Worm (Caenorhabditis elegans): ENCODE measurements around the gene pst-1.

The pst-1 gene

DNA sequence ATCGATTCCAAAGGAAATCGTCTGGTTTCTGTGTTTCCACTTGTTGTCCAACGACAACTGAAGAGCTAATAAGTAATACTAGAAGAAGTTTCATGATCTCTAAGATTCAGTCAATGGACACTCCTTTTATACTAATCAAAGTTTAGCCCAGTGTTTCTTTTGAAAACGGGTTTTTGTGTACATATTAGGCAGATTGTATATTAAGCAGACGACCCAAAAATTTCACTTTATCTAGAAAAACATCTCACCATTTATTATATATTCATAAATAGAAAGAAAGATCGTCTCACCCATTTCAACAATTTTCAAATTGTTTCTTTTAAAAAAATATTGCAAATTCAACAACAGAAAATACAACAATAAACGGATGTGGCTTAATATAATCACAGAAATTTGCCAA lies 43.5 kb downstream of the pst-1 start, which contains the start of gene C10F3.7:
C10F3.7 (minus strand) TSS at position 101 of the 400 bp plus-strand sequence.
- no peak for TF ChIP-seq F39B2.1 (GFP tag; IDR thresholded peaks at IDR 0.05)
- no peak for TF ChIP-seq bed-2 (GFP tag; IDR thresholded peaks at IDR 0.05)
- TF ChIP-seq fkh-3 (tag; optimal IDR thresholded peaks at IDR 0.05), result no peak
- TF ChIP-seq ztf-18 (tag; optimal IDR thresholded peaks at IDR 0.05), result no peak
- TF ChIP-seq K12H6.12 (tag; optimal IDR thresholded peaks at IDR 0.05), result no peak
- no peak for TF ChIP-seq lir-1 (GFP tag; conservative IDR thresholded peaks at IDR 0.05)
- TF ChIP-seq pbrm-1 (GFP tag; IDR thresholded peaks at IDR 0.05), result no peak
- no peak for TF ChIP-seq lin-35 (GFP tag; optimal IDR thresholded peaks at IDR 0.05)
- TF ChIP-seq aptf-3 (GFP tag; IDR thresholded peaks at IDR 0.05), result no peak
- no peak for TF ChIP-seq hmg-1.2 (GFP tag; IDR thresholded peaks at IDR 0.05)
- no peak for TF ChIP-seq nfya-2 (GFP tag; IDR thresholded peaks at IDR 0.05)
- TF ChIP-seq F37B4.10 (GFP tag; IDR thresholded peaks at IDR 0.05), result no peak
- no peak for TF ChIP-seq efl-1 (GFP tag; optimal IDR thresholded peaks at IDR 0.05)
- TF ChIP-seq sea-2 (GFP tag; IDR thresholded peaks at IDR 0.05), result no peak
- no peak for TF ChIP-seq nhr-80 (tag; optimal IDR thresholded peaks at IDR 0.05)
- TF ChIP-seq ama-1 (optimal IDR thresholded peaks at IDR 0.05), result no peak
- TF ChIP-seq ama-1 (GFP tag; optimal IDR thresholded peaks at IDR 0.05), result no peak
- no peak for TF ChIP-seq unc-62 (GFP tag; optimal IDR thresholded peaks at IDR 0.05)

DNA sequence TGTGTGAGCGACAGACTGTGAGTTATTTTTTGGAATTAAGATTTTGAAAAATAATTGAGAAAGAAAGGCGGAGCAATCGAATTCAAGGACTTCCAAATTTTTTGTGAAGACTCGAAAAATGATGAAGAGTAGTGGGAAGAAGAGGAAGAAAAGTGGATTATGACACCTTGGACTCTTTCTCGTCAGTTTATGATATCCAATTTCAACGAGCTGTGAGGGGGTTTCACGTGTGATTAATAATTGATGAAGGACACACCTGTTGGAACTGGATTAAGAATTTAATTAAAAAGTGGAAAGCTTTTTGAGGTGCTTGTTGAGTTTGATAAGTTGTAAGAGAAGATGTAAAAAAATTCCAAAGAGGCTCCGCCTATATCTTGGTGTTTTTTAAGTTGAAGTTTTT lies 47.1 kb downstream of the pst-1 start, which contains the start of gene fut-8:
fut-8 (minus strand) TSS at position 101 of the 400 bp plus-strand sequence.
- TF ChIP-seq ztf-25 (GFP tag; IDR thresholded peaks at IDR 0.05) (no peak), C06A6.2 (GFP tag; conservative IDR thresholded peaks at IDR 0.05) (no peak), pha-4 (tag; optimal IDR thresholded peaks at IDR 0.05) (no peak), nhr-80 (tag; optimal IDR thresholded peaks at IDR 0.05) (no peak), lsy-27 (tag; optimal IDR thresholded peaks at IDR 0.05; ENCODE audit: borderline replicate concordance, insufficient read depth) (no peak), K12H6.12 (tag; optimal IDR thresholded peaks at IDR 0.05) (no peak), akir-1 (GFP tag; optimal IDR thresholded peaks at IDR 0.05) (no peak), athp-1 (tag; optimal IDR thresholded peaks at IDR 0.05) (no peak), B0261.1 (tag; optimal IDR thresholded peaks at IDR 0.05) (no peak), madf-10 (tag; optimal IDR thresholded peaks at IDR 0.05) (no peak), lin-35 (GFP tag; optimal IDR thresholded peaks at IDR 0.05) (no peak)

DNA sequence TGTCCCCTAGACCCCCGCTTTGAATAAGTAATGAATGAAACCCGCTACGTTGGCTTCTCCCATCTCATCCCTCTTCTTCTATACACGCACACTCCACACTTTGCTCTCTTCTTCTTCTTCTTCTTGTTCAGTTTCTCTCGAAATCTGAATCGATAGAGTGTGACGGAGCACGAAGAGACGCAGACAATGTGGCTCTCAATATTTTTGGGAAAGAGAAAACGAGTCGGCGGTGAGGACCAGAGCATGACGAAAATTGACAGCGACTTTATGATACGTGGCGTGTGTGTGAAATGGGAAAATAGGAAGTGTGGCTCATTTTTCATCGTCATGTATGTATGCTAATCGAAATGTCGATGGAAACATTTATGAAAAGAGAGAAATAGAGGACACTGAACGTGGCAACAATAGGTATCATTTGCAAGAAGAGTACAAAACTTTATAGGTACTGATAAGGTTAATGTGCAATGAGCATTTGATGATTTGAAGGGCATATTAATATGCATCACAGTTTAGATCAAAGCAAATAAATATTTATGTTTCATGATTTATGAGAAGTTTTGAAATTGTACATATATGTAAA lies 48.3 kb downstream of the pst-1 start:
- no peak for TF ChIP-seq ekl-4 (GFP tag; IDR thresholded peaks at IDR 0.05)
- no peak for TF ChIP-seq egl-18 (GFP tag; IDR thresholded peaks at IDR 0.05)
- TF ChIP-seq F49E8.2 (tag; optimal IDR thresholded peaks at IDR 0.05; ENCODE audit: insufficient read depth), result no peak
- TF ChIP-seq xnd-1 (tag; optimal IDR thresholded peaks at IDR 0.05), result no peak
- no peak for TF ChIP-seq dpff-1 (tag; optimal IDR thresholded peaks at IDR 0.05)
- TF ChIP-seq zfh-2 (GFP tag; conservative IDR thresholded peaks at IDR 0.05), result no peak
- peak; percentile 27 for TF ChIP-seq ceh-27 (GFP tag; optimal IDR thresholded peaks at IDR 0.05)
- no peak for TF ChIP-seq lag-1 (GFP tag; IDR thresholded peaks at IDR 0.05)
- TF ChIP-seq hmg-20 (GFP tag; IDR thresholded peaks at IDR 0.05), result 0 out of 2 replicates have a peak, but pooled peaks have one; percentile 6
- peak; percentile 87 for TF ChIP-seq nhr-80 (tag; optimal IDR thresholded peaks at IDR 0.05)
- no peak for TF ChIP-seq T26A5.8 (tag; optimal IDR thresholded peaks at IDR 0.05)
- peak; percentile 22 for TF ChIP-seq K12H6.12 (tag; optimal IDR thresholded peaks at IDR 0.05)
- no peak for TF ChIP-seq die-1 (tag; optimal IDR thresholded peaks at IDR 0.05)
- TF ChIP-seq let-607 (tag; optimal IDR thresholded peaks at IDR 0.05), result peak; percentile 58 to 87
- no peak for TF ChIP-seq C17E4.6 (GFP tag; IDR thresholded peaks at IDR 0.05)
- peak in 1 of 3 experiments; percentile 17 for TF ChIP-seq lin-35 (GFP tag; optimal IDR thresholded peaks at IDR 0.05)
- no peak for TF ChIP-seq B0019.2 (GFP tag; conservative IDR thresholded peaks at IDR 0.05)
- TF ChIP-seq lin-40 (tag; optimal IDR thresholded peaks at IDR 0.05), result peak; percentile 42
- TF ChIP-seq attf-5 (GFP tag; optimal IDR thresholded peaks at IDR 0.05), result peak; percentile 54
- TF ChIP-seq F33H1.4 (GFP tag; IDR thresholded peaks at IDR 0.05), result no peak
- no peak for TF ChIP-seq ZK185.1 (tag; optimal IDR thresholded peaks at IDR 0.05; ENCODE audit: poor library complexity, severe bottlenecking)
- TF ChIP-seq unc-62 (GFP tag; optimal IDR thresholded peaks at IDR 0.05), result peak; percentile 52
- TF ChIP-seq hmg-1.2 (GFP tag; IDR thresholded peaks at IDR 0.05), result peak; percentile 38; the same call in 1 of the 2 replicates
- no peak for TF ChIP-seq ztf-26 (tag; optimal IDR thresholded peaks at IDR 0.05)

Measured in whole organism, young adult.